Worm (Caenorhabditis elegans): Measurements from ENCODE around the gene K10G4.5.

The K10G4.5 gene

DNA sequence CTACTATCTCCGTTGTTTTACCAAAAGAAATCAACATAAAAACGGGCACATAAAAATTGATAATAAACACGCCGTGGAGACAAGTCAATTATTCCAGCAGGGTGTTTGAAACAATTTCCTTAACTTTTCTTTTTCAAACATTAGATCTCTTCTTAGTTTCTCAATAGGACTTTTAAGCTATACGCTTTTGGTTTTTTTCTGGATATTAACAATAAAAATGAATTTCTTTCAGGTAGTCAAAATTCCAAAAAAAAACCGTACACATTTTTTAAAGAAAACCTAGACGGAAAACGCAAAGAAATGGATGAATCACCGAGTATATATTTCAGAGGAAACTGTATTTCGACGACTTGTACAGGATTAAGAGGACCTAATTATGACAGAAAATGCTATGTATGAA, 30.1 kb upstream of the K10G4.5 start, which contains the start of gene fbxa-185:
TSS of gene fbxa-185 (plus strand) at position 301 of the 400 bp plus-strand sequence.
- no peak for TF ChIP-seq sem-4 (tag; optimal IDR thresholded peaks at IDR 0.05)
- no peak for TF ChIP-seq egl-27 (tag; optimal IDR thresholded peaks at IDR 0.05)
- no peak for TF ChIP-seq ztf-1 (GFP tag; conservative IDR thresholded peaks at IDR 0.05)
- TF ChIP-seq unc-39 (tag; optimal IDR thresholded peaks at IDR 0.05) = no peak
- no peak for TF ChIP-seq mab-5 (tag; optimal IDR thresholded peaks at IDR 0.05)
- no peak for TF ChIP-seq ama-1 (optimal IDR thresholded peaks at IDR 0.05)
- no peak for TF ChIP-seq ceh-16 (tag; optimal IDR thresholded peaks at IDR 0.05)
- no peak for TF ChIP-seq sma-9 (GFP tag; optimal IDR thresholded peaks at IDR 0.05)
- TF ChIP-seq sma-9 (tag; optimal IDR thresholded peaks at IDR 0.05) = no peak
- TF ChIP-seq lin-13 (GFP tag; optimal IDR thresholded peaks at IDR 0.05) = no peak
- TF ChIP-seq unc-62 (GFP tag; optimal IDR thresholded peaks at IDR 0.05) = no peak
- no peak for TF ChIP-seq ztf-4 (tag; optimal IDR thresholded peaks at IDR 0.05)
- TF ChIP-seq elt-1 (tag; optimal IDR thresholded peaks at IDR 0.05) = no peak
- no peak for TF ChIP-seq nhr-6 (tag; optimal IDR thresholded peaks at IDR 0.05)
- no peak for TF ChIP-seq mdl-1 (tag; optimal IDR thresholded peaks at IDR 0.05)
- TF ChIP-seq nhr-129 (tag; optimal IDR thresholded peaks at IDR 0.05) = no peak
- TF ChIP-seq nhr-21 (tag; optimal IDR thresholded peaks at IDR 0.05) = no peak
- no peak for TF ChIP-seq lin-11 (tag; optimal IDR thresholded peaks at IDR 0.05)
- no peak for TF ChIP-seq C34F6.9 (tag; optimal IDR thresholded peaks at IDR 0.05)
- TF ChIP-seq nhr-11 (tag; optimal IDR thresholded peaks at IDR 0.05) = no peak
- no peak for TF ChIP-seq ceh-82 (tag; optimal IDR thresholded peaks at IDR 0.05)

DNA sequence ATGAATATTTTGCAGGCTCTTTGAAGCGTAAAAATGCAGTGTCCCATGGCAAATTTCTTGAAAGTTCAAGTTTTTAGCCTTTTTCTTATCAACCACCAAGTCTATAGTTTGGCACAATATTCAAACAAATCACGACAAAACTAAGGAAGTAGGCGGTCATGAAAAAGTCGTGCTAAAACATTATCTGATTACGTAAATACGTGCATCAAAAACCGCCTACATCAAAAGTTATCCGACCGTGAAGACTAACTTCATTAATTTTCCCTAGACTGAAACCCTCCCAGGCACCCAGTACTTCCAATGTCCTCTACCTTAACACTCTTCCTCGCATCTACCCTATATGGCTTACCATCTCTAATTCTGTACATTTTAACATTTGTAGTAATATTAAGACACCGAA, 27.2 kb upstream of the K10G4.5 start, which contains the start of gene srg-44:
TSS of gene srg-44 (plus strand) at position 301 of the 400 bp plus-strand sequence.
- TF ChIP-seq gmeb-1 (tag; optimal IDR thresholded peaks at IDR 0.05) = no peak

DNA sequence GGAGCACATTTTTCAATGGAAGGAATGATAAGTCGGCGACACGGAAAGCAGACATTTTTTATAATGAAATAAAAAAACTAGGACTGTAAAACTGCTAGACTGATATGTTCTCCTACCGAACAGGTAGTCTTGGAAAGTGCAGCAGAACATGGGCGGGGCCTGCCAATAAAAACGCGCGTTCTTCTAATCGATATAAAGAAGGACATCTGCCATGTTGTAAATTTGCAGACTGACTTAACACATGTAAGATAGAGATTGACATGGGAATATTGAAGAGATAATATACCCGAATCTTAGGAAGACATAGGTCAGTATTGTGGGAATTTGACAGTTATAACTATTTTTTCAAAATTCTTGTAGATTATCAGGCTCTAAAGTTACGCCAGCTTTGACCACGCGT, 26.6 kb upstream of the K10G4.5 start, which contains the start of gene sdz-16:
TSS of gene sdz-16 (minus strand) at position 101 of the 400 bp plus-strand sequence.
- TF ChIP-seq elt-1 (tag; optimal IDR thresholded peaks at IDR 0.05) = no peak
- no peak for TF ChIP-seq lin-13 (GFP tag; optimal IDR thresholded peaks at IDR 0.05)
- no peak for TF ChIP-seq ztf-1 (GFP tag; conservative IDR thresholded peaks at IDR 0.05)
- TF ChIP-seq F13H6.1 (tag; optimal IDR thresholded peaks at IDR 0.05) = no peak
- TF ChIP-seq gmeb-1 (tag; optimal IDR thresholded peaks at IDR 0.05) = no peak

DNA sequence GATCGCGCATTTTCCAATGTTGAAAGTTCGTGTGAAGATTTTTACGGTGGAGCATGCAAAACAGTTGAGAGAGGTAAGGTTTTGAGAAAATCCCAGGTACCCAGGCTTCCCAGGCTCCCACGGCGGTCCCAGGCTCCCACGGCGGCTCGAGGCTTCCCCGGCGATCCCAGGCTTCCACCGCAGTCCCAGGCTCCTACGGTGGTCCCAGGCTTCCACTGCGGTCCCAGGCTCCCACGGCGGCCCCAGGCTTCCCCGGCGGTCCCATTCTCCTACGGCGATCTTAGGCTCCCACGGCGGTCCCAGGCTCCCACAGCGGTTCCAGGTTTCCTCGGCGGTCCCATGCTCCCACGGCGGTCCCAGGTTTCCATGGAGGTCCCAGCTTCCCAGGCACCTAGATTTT, 22.6 kb upstream of the K10G4.5 start:
- no peak for TF ChIP-seq elt-3 (tag; optimal IDR thresholded peaks at IDR 0.05)
- TF ChIP-seq R02D3.7 (tag; optimal IDR thresholded peaks at IDR 0.05) = no peak
- TF ChIP-seq nhr-12 (tag; optimal IDR thresholded peaks at IDR 0.05) = no peak
- TF ChIP-seq lin-13 (GFP tag; optimal IDR thresholded peaks at IDR 0.05) = no peak
- TF ChIP-seq lin-39 (tag; optimal IDR thresholded peaks at IDR 0.05) = no peak
- TF ChIP-seq nhr-10 (tag; optimal IDR thresholded peaks at IDR 0.05) = no peak
- no peak for TF ChIP-seq Y55F3AM.14 (GFP tag; optimal IDR thresholded peaks at IDR 0.05)
- no peak for TF ChIP-seq lin-11 (tag; optimal IDR thresholded peaks at IDR 0.05)

DNA sequence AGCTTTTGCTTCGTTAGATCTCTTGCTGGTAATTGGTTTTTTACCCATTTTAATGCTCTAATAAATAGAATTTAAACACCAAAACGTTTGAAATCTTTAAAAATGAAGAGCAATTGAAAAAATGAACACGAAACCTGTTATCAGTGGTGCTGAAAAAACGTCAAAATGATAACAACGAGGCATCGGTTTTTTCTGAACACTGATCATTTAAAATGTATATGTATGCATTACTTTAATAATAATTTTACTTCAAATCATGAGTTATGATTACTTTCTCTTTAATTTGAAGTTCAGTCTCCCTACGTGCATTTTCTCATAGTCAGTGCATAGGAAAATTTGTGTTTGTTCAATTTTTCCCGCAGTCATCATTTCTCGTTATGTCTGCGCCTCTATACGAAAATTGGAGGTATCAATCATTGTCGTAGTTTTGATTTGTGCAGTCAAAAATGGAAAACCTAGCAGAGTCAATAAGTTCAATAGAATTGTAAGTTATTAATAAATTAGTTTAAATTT, 21.2 kb upstream of the K10G4.5 start, which contains the start of gene F31E9.3:
TSS of gene F31E9.3 (plus strand) at position 194 of the 513 bp plus-strand sequence.
- TF ChIP-seq fos-1 (tag; optimal IDR thresholded peaks at IDR 0.05) (peak; percentile 2), R02D3.7 (tag; optimal IDR thresholded peaks at IDR 0.05) (no peak)

DNA sequence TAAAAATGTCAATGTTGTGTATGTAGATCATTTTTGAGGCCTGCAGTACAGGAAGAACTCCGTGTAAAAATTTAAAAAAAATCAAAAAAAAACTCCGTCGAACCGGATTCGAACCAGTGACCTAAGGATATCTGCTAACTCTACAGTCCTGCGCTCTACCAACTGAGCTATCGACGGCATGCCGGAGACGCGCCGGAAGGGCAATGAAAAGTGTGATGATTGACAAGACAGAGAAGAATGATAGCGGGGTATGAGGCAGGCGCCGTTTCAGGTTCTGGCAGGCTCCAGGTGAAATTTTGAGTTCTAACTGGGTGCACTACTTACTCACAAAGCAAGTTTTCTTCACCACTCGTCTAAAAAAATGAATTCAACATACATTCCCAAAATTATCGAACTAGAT, 16.5 kb upstream of the K10G4.5 start, which contains the start of gene srz-58:
TSS of gene srz-58 (plus strand) at position 362 of the 400 bp plus-strand sequence.
- TF ChIP-seq ztf-1 (GFP tag; conservative IDR thresholded peaks at IDR 0.05) (no peak), nhr-6 (tag; optimal IDR thresholded peaks at IDR 0.05) (no peak), aly-2 (tag; optimal IDR thresholded peaks at IDR 0.05) (no peak), peb-1 (tag; optimal IDR thresholded peaks at IDR 0.05) (no peak), sma-3 (GFP tag; optimal IDR thresholded peaks at IDR 0.05) (no peak), nhr-21 (tag; optimal IDR thresholded peaks at IDR 0.05) (no peak), lin-39 (tag; optimal IDR thresholded peaks at IDR 0.05) (no peak), lin-13 (GFP tag; optimal IDR thresholded peaks at IDR 0.05) (no peak), nhr-12 (tag; optimal IDR thresholded peaks at IDR 0.05) (no peak), mdl-1 (tag; optimal IDR thresholded peaks at IDR 0.05) (no peak), lsy-2 (tag; optimal IDR thresholded peaks at IDR 0.05) (no peak), sma-9 (GFP tag; optimal IDR thresholded peaks at IDR 0.05) (no peak), sma-9 (tag; optimal IDR thresholded peaks at IDR 0.05) (no peak), skn-1 (tag; optimal IDR thresholded peaks at IDR 0.05) (no peak), egl-27 (tag; optimal IDR thresholded peaks at IDR 0.05) (no peak), gmeb-1 (tag; optimal IDR thresholded peaks at IDR 0.05) (no peak), ZK546.5 (tag; optimal IDR thresholded peaks at IDR 0.05) (no peak), nhr-237 (tag; optimal IDR thresholded peaks at IDR 0.05) (no peak)
